Worm (Caenorhabditis elegans): Measurements from ENCODE around the gene C15B12.3.

Gene C15B12.3

ce11 chrX:6440464-6440863 is 26.9 kb downstream of the C15B12.3 start, which contains the start of gene K10C2.14:
Gene K10C2.14, minus strand, starts transcription at chrX:6440564.
- no peak for TF ChIP-seq med-1 (GFP tag; optimal IDR thresholded peaks at IDR 0.05; ENCODE audit: insufficient read depth)
- no peak for TF ChIP-seq ztf-29 (GFP tag; IDR thresholded peaks at IDR 0.05)
- TF ChIP-seq cog-1 (tag; optimal IDR thresholded peaks at IDR 0.05) = no peak
- no peak for TF ChIP-seq tab-1 (GFP tag; IDR thresholded peaks at IDR 0.05)
- no peak for TF ChIP-seq ref-1 (GFP tag; conservative IDR thresholded peaks at IDR 0.05)
- no peak for TF ChIP-seq ztf-23 (GFP tag; IDR thresholded peaks at IDR 0.05)
- no peak for TF ChIP-seq flt-1 (GFP tag; IDR thresholded peaks at IDR 0.05)
- TF ChIP-seq klf-2 (GFP tag; conservative IDR thresholded peaks at IDR 0.05) = no peak
- TF ChIP-seq T22C8.4 (GFP tag; IDR thresholded peaks at IDR 0.05) = no peak

DNA sequence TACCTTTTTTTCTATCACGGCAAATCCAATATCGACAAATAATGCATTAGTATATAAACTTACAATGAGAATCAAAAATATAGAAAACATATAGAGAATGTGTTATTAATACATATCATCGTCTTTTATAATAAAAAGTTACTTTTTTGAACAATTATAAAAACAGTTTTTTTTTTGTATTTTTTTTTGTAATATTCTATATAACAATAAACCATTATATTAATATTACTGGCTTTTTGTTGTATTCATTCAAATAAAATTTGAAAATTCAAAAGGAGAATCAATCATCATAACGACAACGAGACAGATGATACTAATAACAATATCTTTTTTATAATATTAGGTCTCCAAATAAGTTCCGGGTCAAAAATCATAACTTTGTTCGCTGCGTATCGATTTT is 29.8 kb downstream of the C15B12.3 start, which contains the start of gene K10C2.8:
K10C2.8 (minus strand) TSS at position 101 of the 400 bp plus-strand sequence.
- no peak for TF ChIP-seq ref-1 (GFP tag; conservative IDR thresholded peaks at IDR 0.05)
- TF ChIP-seq klf-2 (GFP tag; conservative IDR thresholded peaks at IDR 0.05) = no peak

DNA sequence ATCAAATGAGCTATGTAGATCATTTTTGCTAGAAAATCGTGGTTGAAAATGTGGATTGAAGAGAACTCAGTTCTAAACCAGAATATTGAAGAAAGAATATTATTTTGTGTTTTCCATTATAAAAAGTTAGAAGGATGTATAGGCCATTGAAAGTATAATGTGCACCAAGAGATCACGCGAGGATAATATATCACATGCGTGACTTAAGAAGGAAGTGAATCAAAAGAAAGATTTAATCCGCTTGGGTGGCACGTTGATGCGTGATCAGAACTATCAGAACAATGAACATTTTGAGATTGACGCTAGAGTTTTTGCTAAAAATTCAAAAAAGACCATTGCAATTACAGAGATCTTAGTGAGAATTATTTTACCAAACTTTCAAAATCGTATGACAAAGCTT is 31.6 kb downstream of the C15B12.3 start:
- no peak for TF ChIP-seq cog-1 (tag; optimal IDR thresholded peaks at IDR 0.05)
- TF ChIP-seq med-1 (GFP tag; optimal IDR thresholded peaks at IDR 0.05; ENCODE audit: insufficient read depth) = no peak
- no peak for TF ChIP-seq klf-2 (GFP tag; conservative IDR thresholded peaks at IDR 0.05)
- TF ChIP-seq ztf-23 (GFP tag; IDR thresholded peaks at IDR 0.05) = no peak
- no peak for TF ChIP-seq T22C8.4 (GFP tag; IDR thresholded peaks at IDR 0.05)
- TF ChIP-seq ref-1 (GFP tag; conservative IDR thresholded peaks at IDR 0.05) = no peak

- TF ChIP-seq T22C8.4 (GFP tag; IDR thresholded peaks at IDR 0.05) (no peak), klf-2 (GFP tag; conservative IDR thresholded peaks at IDR 0.05) (no peak), tab-1 (GFP tag; IDR thresholded peaks at IDR 0.05) (no peak), cog-1 (tag; optimal IDR thresholded peaks at IDR 0.05) (no peak), ref-1 (GFP tag; conservative IDR thresholded peaks at IDR 0.05) (no peak), flt-1 (GFP tag; IDR thresholded peaks at IDR 0.05) (no peak), ztf-29 (GFP tag; IDR thresholded peaks at IDR 0.05) (no peak), med-1 (GFP tag; optimal IDR thresholded peaks at IDR 0.05; ENCODE audit: insufficient read depth) (no peak), ztf-23 (GFP tag; IDR thresholded peaks at IDR 0.05) (no peak)
These were observed 33.7 kb downstream of the C15B12.3 start, which contains the start of gene K10C2.2 for ce11 chrX:6433688-6434087. Gene K10C2.2, minus strand, starts transcription at chrX:6433788.

DNA sequence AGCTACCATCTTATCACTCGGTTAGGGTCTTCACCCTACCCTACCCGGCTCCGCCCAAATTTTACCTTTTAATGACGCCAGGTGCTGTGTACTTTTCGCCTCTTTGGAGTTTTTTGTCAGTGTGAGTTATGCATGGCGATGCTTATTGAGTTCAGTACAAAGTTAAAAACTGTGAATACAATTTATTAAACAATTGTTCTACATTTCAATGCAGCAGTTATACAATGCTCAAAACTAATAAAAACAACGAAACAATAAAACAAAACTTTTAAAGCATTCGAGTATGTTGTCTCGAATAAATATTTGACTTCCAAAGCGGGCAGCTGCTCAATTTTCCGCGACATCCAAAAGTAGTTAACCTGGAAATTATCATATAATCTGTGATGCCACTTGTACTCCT is 36.9 kb downstream of the C15B12.3 start, which contains the start of gene ctsa-2:
ctsa-2 (minus strand) TSS at position 101 of the 400 bp plus-strand sequence.
- TF ChIP-seq cog-1 (tag; optimal IDR thresholded peaks at IDR 0.05) (no peak), klf-2 (GFP tag; conservative IDR thresholded peaks at IDR 0.05) (no peak), ztf-23 (GFP tag; IDR thresholded peaks at IDR 0.05) (no peak), T22C8.4 (GFP tag; IDR thresholded peaks at IDR 0.05) (no peak), tab-1 (GFP tag; IDR thresholded peaks at IDR 0.05) (no peak), med-1 (GFP tag; optimal IDR thresholded peaks at IDR 0.05; ENCODE audit: insufficient read depth) (no peak), flt-1 (GFP tag; IDR thresholded peaks at IDR 0.05) (no peak), ref-1 (GFP tag; conservative IDR thresholded peaks at IDR 0.05) (no peak), ztf-29 (GFP tag; IDR thresholded peaks at IDR 0.05) (no peak)

- TF ChIP-seq klf-2 (GFP tag; conservative IDR thresholded peaks at IDR 0.05) = no peak
- no peak for TF ChIP-seq ref-1 (GFP tag; conservative IDR thresholded peaks at IDR 0.05)
- no peak for TF ChIP-seq med-1 (GFP tag; optimal IDR thresholded peaks at IDR 0.05; ENCODE audit: insufficient read depth)
- no peak for TF ChIP-seq flt-1 (GFP tag; IDR thresholded peaks at IDR 0.05)
- TF ChIP-seq ztf-29 (GFP tag; IDR thresholded peaks at IDR 0.05) = no peak
- TF ChIP-seq tab-1 (GFP tag; IDR thresholded peaks at IDR 0.05) = no peak
- no peak for TF ChIP-seq ztf-23 (GFP tag; IDR thresholded peaks at IDR 0.05)
- TF ChIP-seq T22C8.4 (GFP tag; IDR thresholded peaks at IDR 0.05) = no peak
- no peak for TF ChIP-seq cog-1 (tag; optimal IDR thresholded peaks at IDR 0.05)
These were observed 37.8 kb downstream of the C15B12.3 start for ce11 chrX:6429552-6429951.

- no peak for TF ChIP-seq cog-1 (tag; optimal IDR thresholded peaks at IDR 0.05)
- TF ChIP-seq tab-1 (GFP tag; IDR thresholded peaks at IDR 0.05) = no peak
- TF ChIP-seq ztf-29 (GFP tag; IDR thresholded peaks at IDR 0.05) = no peak
These were observed 40.2 kb downstream of the C15B12.3 start for ce11 chrX:6427147-6427546.

- TF ChIP-seq ref-1 (GFP tag; conservative IDR thresholded peaks at IDR 0.05) = no peak
- TF ChIP-seq T22C8.4 (GFP tag; IDR thresholded peaks at IDR 0.05) = no peak
- no peak for TF ChIP-seq tab-1 (GFP tag; IDR thresholded peaks at IDR 0.05)
- TF ChIP-seq cog-1 (tag; optimal IDR thresholded peaks at IDR 0.05) = no peak
- no peak for TF ChIP-seq flt-1 (GFP tag; IDR thresholded peaks at IDR 0.05)
- TF ChIP-seq klf-2 (GFP tag; conservative IDR thresholded peaks at IDR 0.05) = no peak
- TF ChIP-seq med-1 (GFP tag; optimal IDR thresholded peaks at IDR 0.05; ENCODE audit: insufficient read depth) = no peak
- no peak for TF ChIP-seq ztf-29 (GFP tag; IDR thresholded peaks at IDR 0.05)
- no peak for TF ChIP-seq ztf-23 (GFP tag; IDR thresholded peaks at IDR 0.05)
These were observed 46.7 kb downstream of the C15B12.3 start, which contains the start of gene K10C2.12 for ce11 chrX:6420681-6421080. Gene K10C2.12, minus strand, starts transcription at chrX:6420781.

DNA sequence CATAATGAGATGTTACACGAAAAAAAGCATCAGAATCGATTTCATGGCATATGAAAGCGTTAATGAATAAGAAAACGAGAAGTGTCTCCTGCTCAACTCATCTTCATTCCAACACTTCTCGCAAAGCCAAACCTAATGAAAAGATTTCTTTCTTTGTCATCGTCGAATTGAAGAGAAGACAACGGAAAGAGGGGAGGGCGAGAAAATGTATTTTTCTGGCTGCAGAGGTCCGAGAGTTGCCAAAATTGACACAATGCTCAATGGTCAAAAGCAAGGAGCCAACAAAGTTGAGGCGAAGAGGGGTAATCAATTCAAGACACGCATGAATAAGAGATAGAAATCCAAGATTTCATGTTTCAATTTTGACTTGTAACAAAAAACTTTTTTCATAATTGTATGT is 48.2 kb downstream of the C15B12.3 start:
- TF ChIP-seq klf-2 (GFP tag; conservative IDR thresholded peaks at IDR 0.05) = no peak
- no peak for TF ChIP-seq T22C8.4 (GFP tag; IDR thresholded peaks at IDR 0.05)
- TF ChIP-seq cog-1 (tag; optimal IDR thresholded peaks at IDR 0.05) = no peak
- TF ChIP-seq ref-1 (GFP tag; conservative IDR thresholded peaks at IDR 0.05) = no peak
- no peak for TF ChIP-seq ztf-23 (GFP tag; IDR thresholded peaks at IDR 0.05)
- TF ChIP-seq flt-1 (GFP tag; IDR thresholded peaks at IDR 0.05) = no peak
- no peak for TF ChIP-seq tab-1 (GFP tag; IDR thresholded peaks at IDR 0.05)
- no peak for TF ChIP-seq med-1 (GFP tag; optimal IDR thresholded peaks at IDR 0.05; ENCODE audit: insufficient read depth)
- TF ChIP-seq ztf-29 (GFP tag; IDR thresholded peaks at IDR 0.05) = no peak

Measured in whole organism, midembryonic.